1 fruit fly cellular context compared by ENCODE assay signal in the genomic region with DNA sequence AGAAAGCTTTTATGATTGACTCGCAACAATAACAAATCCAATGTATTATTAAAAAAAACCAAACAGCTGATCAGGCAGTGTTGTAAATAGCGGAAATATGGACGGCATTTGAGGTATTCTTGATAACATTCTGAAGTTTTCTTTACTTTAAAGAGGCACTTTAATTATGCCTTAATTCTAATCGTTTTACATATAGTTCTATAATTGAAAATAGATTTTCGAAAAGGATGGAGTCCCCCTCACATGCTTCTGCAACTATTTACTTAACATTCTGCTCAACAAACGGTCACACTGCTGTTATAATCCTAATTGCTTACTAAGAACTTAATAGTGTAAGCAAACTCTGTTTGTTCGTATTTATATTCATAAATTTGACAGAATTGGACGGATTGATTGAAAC.
TF ChIP-seq lines count a peak whose summit lies in the region.

Gene CG10068, minus strand, starts transcription at position 62 of the 400 bp plus-strand sequence.

TF ChIP-seq in whole organism, embryonic, 481 proteins besides CTCF, POLR2A, EP300 and RAD21 (continued from another document and continues in another):
- TF ChIP-seq Trl (optimal IDR thresholded peaks at IDR 0.05; lab: Kevin White, UChicago) (no peak), Trl (GFP tag; optimal IDR thresholded peaks at IDR 0.05; lab: Kevin White, UChicago) (peak; percentile 92), CG2712 (tag; optimal IDR thresholded peaks at IDR 0.05; lab: Kevin White, UChicago) (peak; percentile 95), CG8388 (GFP tag; optimal IDR thresholded peaks at IDR 0.05; lab: Kevin White, UChicago) (peak; percentile 87), CG9932 (GFP tag; IDR thresholded peaks at IDR 0.05; lab: Robert Waterston, UW) (no peak; the same call in 1 of the 2 replicates), sqz (GFP tag; optimal IDR thresholded peaks at IDR 0.05; lab: Kevin White, UChicago) (peak; percentile 99), cas (GFP tag; IDR thresholded peaks at IDR 0.05; lab: Robert Waterston, UW) (peak; percentile 65), Fer2 (tag; optimal IDR thresholded peaks at IDR 0.05; lab: Kevin White, UChicago) (peak; percentile 73), CG10147 (GFP tag; optimal IDR thresholded peaks at IDR 0.05; lab: Kevin White, UChicago) (peak; percentile 83), CG32532 (GFP tag; IDR thresholded peaks at IDR 0.05; lab: Robert Waterston, UW) (peak; percentile 91), corto (GFP tag; optimal IDR thresholded peaks at IDR 0.05; lab: Kevin White, UChicago) (peak; percentile 45), NK7.1 (GFP tag; optimal IDR thresholded peaks at IDR 0.05; lab: Kevin White, UChicago) (peak; percentile 71), bab2 (GFP tag; optimal IDR thresholded peaks at IDR 0.05; lab: Kevin White, UChicago) (peak; percentile 89), CG42726 (GFP tag; IDR thresholded peaks at IDR 0.05; lab: Robert Waterston, UW; ENCODE audit: partially characterized antibody) (no peak), CG6254 (GFP tag; optimal IDR thresholded peaks at IDR 0.05; lab: Kevin White, UChicago) (peak; percentile 85), eve (GFP tag; optimal IDR thresholded peaks at IDR 0.05; lab: Kevin White, UChicago) (no peak), CG12155 (GFP tag; optimal IDR thresholded peaks at IDR 0.05; lab: Kevin White, UChicago) (peak; percentile 85), twi (tag; optimal IDR thresholded peaks at IDR 0.05; lab: Kevin White, UChicago) (peak; percentile 66), CG7357 (GFP tag; IDR thresholded peaks at IDR 0.05; lab: Robert Waterston, UW) (peak; percentile 67; the same call in 2 of the 3 replicates), CG10366 (GFP tag; IDR thresholded peaks at IDR 0.05; lab: Robert Waterston, UW) (peak; percentile 88), dati (GFP tag; IDR thresholded peaks at IDR 0.05; lab: Robert Waterston, UW) (peak; percentile 88), CG2875 (GFP tag; optimal IDR thresholded peaks at IDR 0.05; lab: Kevin White, UChicago) (peak; percentile 77), CG8281 (tag; optimal IDR thresholded peaks at IDR 0.05; lab: Kevin White, UChicago) (peak; percentile 63), ham (GFP tag; IDR thresholded peaks at IDR 0.05; lab: Robert Waterston, UW) (no peak), CG5953 (GFP tag; IDR thresholded peaks at IDR 0.05; lab: Robert Waterston, UW) (peak; percentile 89), salm (tag; optimal IDR thresholded peaks at IDR 0.05; lab: Kevin White, UChicago) (peak; percentile 75), gsb-n (tag; optimal IDR thresholded peaks at IDR 0.05; lab: Kevin White, UChicago) (peak; percentile 90), grn (GFP tag; optimal IDR thresholded peaks at IDR 0.05; lab: Kevin White, UChicago) (peak; percentile 13), gcm (GFP tag; optimal IDR thresholded peaks at IDR 0.05; lab: Kevin White, UChicago) (peak; percentile 87), lola (GFP tag; optimal IDR thresholded peaks at IDR 0.05; lab: Kevin White, UChicago) (peak in 1 of 3 experiments; percentile 91), CG17612 (GFP tag; IDR thresholded peaks at IDR 0.05; lab: Robert Waterston, UW) (peak; percentile 74), ab (GFP tag; optimal IDR thresholded peaks at IDR 0.05; lab: Kevin White, UChicago) (no peak), Gsc (GFP tag; IDR thresholded peaks at IDR 0.05; lab: Robert Waterston, UW) (no peak), lilli (GFP tag; optimal IDR thresholded peaks at IDR 0.05; lab: Kevin White, UChicago) (peak; percentile 93), crp (GFP tag; optimal IDR thresholded peaks at IDR 0.05; lab: Kevin White, UChicago) (peak; percentile 94 to 96), Hr51 (GFP tag; optimal IDR thresholded peaks at IDR 0.05; lab: Kevin White, UChicago) (peak; percentile 86 to 87), Nf-YB (GFP tag; optimal IDR thresholded peaks at IDR 0.05; lab: Kevin White, UChicago) (peak; percentile 76), CG1233 (GFP tag; optimal IDR thresholded peaks at IDR 0.05; lab: Kevin White, UChicago) (peak; percentile 84), B-H2 (GFP tag; optimal IDR thresholded peaks at IDR 0.05; lab: Kevin White, UChicago) (peak; percentile 78), wek (GFP tag; optimal IDR thresholded peaks at IDR 0.05; lab: Kevin White, UChicago) (peak; percentile 99), usp (GFP tag; optimal IDR thresholded peaks at IDR 0.05; lab: Kevin White, UChicago) (no peak), bigmax (GFP tag; optimal IDR thresholded peaks at IDR 0.05; lab: Kevin White, UChicago) (peak; percentile 18), CG7928 (GFP tag; optimal IDR thresholded peaks at IDR 0.05; lab: Kevin White, UChicago) (peak; percentile 38), Dfd (GFP tag; optimal IDR thresholded peaks at IDR 0.05; lab: Kevin White, UChicago) (no peak), ftz-f1 (GFP tag; optimal IDR thresholded peaks at IDR 0.05; lab: Kevin White, UChicago) (no peak), schlank (tag; optimal IDR thresholded peaks at IDR 0.05; lab: Kevin White, UChicago) (peak; percentile 45), CG6683 (GFP tag; optimal IDR thresholded peaks at IDR 0.05; lab: Kevin White, UChicago) (peak; percentile 71), Blimp-1 (GFP tag; optimal IDR thresholded peaks at IDR 0.05; lab: Kevin White, UChicago) (peak; percentile 84), chinmo (GFP tag; IDR thresholded peaks at IDR 0.05; lab: Robert Waterston, UW; ENCODE audit: partially characterized antibody) (no peak), CG16813 (GFP tag; IDR thresholded peaks at IDR 0.05; lab: Robert Waterston, UW; ENCODE audit: partially characterized antibody) (peak; percentile 38; the same call in 1 of the 3 replicates), CG2129 (GFP tag; IDR thresholded peaks at IDR 0.05; lab: Robert Waterston, UW; ENCODE audit: partially characterized antibody) (no peak), CG17359 (tag; optimal IDR thresholded peaks at IDR 0.05; lab: Kevin White, UChicago) (peak; percentile 90), CG1024 (GFP tag; IDR thresholded peaks at IDR 0.05; lab: Robert Waterston, UW) (peak; percentile 90), ato (GFP tag; IDR thresholded peaks at IDR 0.05; lab: Robert Waterston, UW; ENCODE audit: partially characterized antibody) (no peak), CG31224 (GFP tag; IDR thresholded peaks at IDR 0.05; lab: Robert Waterston, UW) (peak; percentile 73), Lhr (GFP tag; optimal IDR thresholded peaks at IDR 0.05; lab: Kevin White, UChicago) (peak; percentile 92), gfzf (GFP tag; optimal IDR thresholded peaks at IDR 0.05; lab: Kevin White, UChicago) (peak; percentile 60), YL-1 (GFP tag; optimal IDR thresholded peaks at IDR 0.05; lab: Kevin White, UChicago) (peak; percentile 49), stc (GFP tag; IDR thresholded peaks at IDR 0.05; lab: Robert Waterston, UW) (peak; percentile 91), Hr3 (GFP tag; optimal IDR thresholded peaks at IDR 0.05; lab: Kevin White, UChicago) (peak; percentile 77), Pdp1 (GFP tag; optimal IDR thresholded peaks at IDR 0.05; lab: Kevin White, UChicago) (peak; percentile 89 to 91), toy (GFP tag; IDR thresholded peaks at IDR 0.05; lab: Robert Waterston, UW) (0 out of 2 replicates have a peak, but pooled peaks have one; percentile 41), CG15479 (GFP tag; optimal IDR thresholded peaks at IDR 0.05; lab: Kevin White, UChicago) (peak; percentile 20), CG14965 (GFP tag; optimal IDR thresholded peaks at IDR 0.05; lab: Kevin White, UChicago; ENCODE audit: borderline replicate concordance) (peak; percentile 39), gcm2 (GFP tag; optimal IDR thresholded peaks at IDR 0.05; lab: Kevin White, UChicago) (peak; percentile 77), CG2202 (tag; optimal IDR thresholded peaks at IDR 0.05; lab: Kevin White, UChicago) (peak; percentile 87), prd (optimal IDR thresholded peaks at IDR 0.05; lab: Kevin White, UChicago) (no peak), prd (GFP tag; IDR thresholded peaks at IDR 0.05; lab: Robert Waterston, UW) (peak; percentile 95), da (GFP tag; optimal IDR thresholded peaks at IDR 0.05; lab: Kevin White, UChicago) (peak; percentile 28), CG30020 (tag; optimal IDR thresholded peaks at IDR 0.05; lab: Kevin White, UChicago) (peak; percentile 78), CG6791 (GFP tag; IDR thresholded peaks at IDR 0.05; lab: Robert Waterston, UW; ENCODE audit: partially characterized antibody) (no peak), CG8478 (optimal IDR thresholded peaks at IDR 0.05; lab: Kevin White, UChicago) (no peak), Kr (GFP tag; optimal IDR thresholded peaks at IDR 0.05; lab: Kevin White, UChicago) (no peak), NfI (GFP tag; optimal IDR thresholded peaks at IDR 0.05; lab: Kevin White, UChicago) (peak; percentile 88), Atf-2 (GFP tag; optimal IDR thresholded peaks at IDR 0.05; lab: Kevin White, UChicago) (peak; percentile 77), h (optimal IDR thresholded peaks at IDR 0.05; lab: Kevin White, UChicago) (no peak), ttk (GFP tag; IDR thresholded peaks at IDR 0.05; lab: Robert Waterston, UW) (peak; percentile 92), CG14710 (tag; optimal IDR thresholded peaks at IDR 0.05; lab: Kevin White, UChicago) (peak; percentile 93), ssp (GFP tag; IDR thresholded peaks at IDR 0.05; lab: Robert Waterston, UW) (peak; percentile 70), Opbp (GFP tag; IDR thresholded peaks at IDR 0.05; lab: Robert Waterston, UW; ENCODE audit: partially characterized antibody) (no peak), ind (GFP tag; optimal IDR thresholded peaks at IDR 0.05; lab: Kevin White, UChicago) (peak; percentile 83), ara (GFP tag; IDR thresholded peaks at IDR 0.05; lab: Robert Waterston, UW) (peak; percentile 94), onecut (GFP tag; IDR thresholded peaks at IDR 0.05; lab: Robert Waterston, UW) (peak; percentile 80), CG31365 (tag; optimal IDR thresholded peaks at IDR 0.05; lab: Kevin White, UChicago) (peak; percentile 64), Atf6 (GFP tag; IDR thresholded peaks at IDR 0.05; lab: Robert Waterston, UW) (peak; percentile 89), Doc3 (GFP tag; IDR thresholded peaks at IDR 0.05; lab: Robert Waterston, UW; ENCODE audit: partially characterized antibody) (no peak), Sox102F (GFP tag; optimal IDR thresholded peaks at IDR 0.05; lab: Kevin White, UChicago) (peak; percentile 90), CG18262 (tag; optimal IDR thresholded peaks at IDR 0.05; lab: Kevin White, UChicago) (peak; percentile 91), nau (GFP tag; optimal IDR thresholded peaks at IDR 0.05; lab: Kevin White, UChicago) (peak; percentile 84), her (GFP tag; optimal IDR thresholded peaks at IDR 0.05; lab: Kevin White, UChicago) (peak; percentile 75), CG18764 (GFP tag; optimal IDR thresholded peaks at IDR 0.05; lab: Kevin White, UChicago) (peak; percentile 84), CkIIα-i1 (GFP tag; IDR thresholded peaks at IDR 0.05; lab: Robert Waterston, UW) (no peak), Mad (GFP tag; optimal IDR thresholded peaks at IDR 0.05; lab: Kevin White, UChicago) (peak; percentile 83), CG15514 (GFP tag; optimal IDR thresholded peaks at IDR 0.05; lab: Kevin White, UChicago) (peak; percentile 85), Adf1 (GFP tag; IDR thresholded peaks at IDR 0.05; lab: Robert Waterston, UW) (peak; percentile 53; the same call in 1 of the 2 replicates), CG43689 (GFP tag; IDR thresholded peaks at IDR 0.05; lab: Robert Waterston, UW) (peak; percentile 60; the same call in 1 of the 2 replicates), Deaf1 (tag; optimal IDR thresholded peaks at IDR 0.05; lab: Kevin White, UChicago) (peak; percentile 55), tgo (GFP tag; IDR thresholded peaks at IDR 0.05; lab: Robert Waterston, UW) (peak; percentile 92), CG2116 (GFP tag; optimal IDR thresholded peaks at IDR 0.05; lab: Kevin White, UChicago) (peak; percentile 76), NC2β (GFP tag; optimal IDR thresholded peaks at IDR 0.05; lab: Kevin White, UChicago) (peak; percentile 92), CG8359 (GFP tag; optimal IDR thresholded peaks at IDR 0.05; lab: Kevin White, UChicago; ENCODE audit: borderline replicate concordance) (peak; percentile 53), CG12942 (GFP tag; optimal IDR thresholded peaks at IDR 0.05; lab: Kevin White, UChicago) (peak; percentile 81), zfh1 (GFP tag; IDR thresholded peaks at IDR 0.05; lab: Robert Waterston, UW) (peak; percentile 97), tll (GFP tag; optimal IDR thresholded peaks at IDR 0.05; lab: Kevin White, UChicago) (peak in 1 of 2 experiments; percentile 80), CG8944 (GFP tag; optimal IDR thresholded peaks at IDR 0.05; lab: Kevin White, UChicago) (peak; percentile 83), Mes4 (GFP tag; optimal IDR thresholded peaks at IDR 0.05; lab: Kevin White, UChicago) (peak; percentile 85), CG10431 (GFP tag; optimal IDR thresholded peaks at IDR 0.05; lab: Kevin White, UChicago) (peak; percentile 30), CG30431 (GFP tag; optimal IDR thresholded peaks at IDR 0.05; lab: Kevin White, UChicago) (peak; percentile 76), fd96Cb (tag; optimal IDR thresholded peaks at IDR 0.05; lab: Kevin White, UChicago) (peak; percentile 88), MBD-R2 (GFP tag; IDR thresholded peaks at IDR 0.05; lab: Robert Waterston, UW) (peak; percentile 93), CG4820 (GFP tag; optimal IDR thresholded peaks at IDR 0.05; lab: Kevin White, UChicago) (peak; percentile 84), Dp (GFP tag; optimal IDR thresholded peaks at IDR 0.05; lab: Kevin White, UChicago) (peak; percentile 25), danr (GFP tag; IDR thresholded peaks at IDR 0.05; lab: Robert Waterston, UW) (peak; percentile 86), Vsx1 (GFP tag; optimal IDR thresholded peaks at IDR 0.05; lab: Kevin White, UChicago) (peak; percentile 72), ranshi (GFP tag; IDR thresholded peaks at IDR 0.05; lab: Robert Waterston, UW) (peak; percentile 91), CG2120 (GFP tag; optimal IDR thresholded peaks at IDR 0.05; lab: Kevin White, UChicago) (peak; percentile 88), CG11696 (GFP tag; IDR thresholded peaks at IDR 0.05; lab: Robert Waterston, UW) (peak; percentile 89), unc-4 (GFP tag; IDR thresholded peaks at IDR 0.05; lab: Robert Waterston, UW; ENCODE audit: partially characterized antibody) (0 out of 2 replicates have a peak, but pooled peaks have one; percentile 27), en (GFP tag; optimal IDR thresholded peaks at IDR 0.05; lab: Kevin White, UChicago) (peak; percentile 79), ro (GFP tag; IDR thresholded peaks at IDR 0.05; lab: Robert Waterston, UW) (peak; percentile 67; the same call in 1 of the 2 replicates), dimm (GFP tag; IDR thresholded peaks at IDR 0.05; lab: Robert Waterston, UW) (no peak; the same call in 1 of the 2 replicates), CG10209 (GFP tag; optimal IDR thresholded peaks at IDR 0.05; lab: Kevin White, UChicago) (peak; percentile 89), Poxn (GFP tag; IDR thresholded peaks at IDR 0.05; lab: Robert Waterston, UW) (no peak), hth (optimal IDR thresholded peaks at IDR 0.05; lab: Kevin White, UChicago) (no peak)
